Fruit fly (Drosophila melanogaster): ENCODE data around the gene Neos.

Neos gene

DNA sequence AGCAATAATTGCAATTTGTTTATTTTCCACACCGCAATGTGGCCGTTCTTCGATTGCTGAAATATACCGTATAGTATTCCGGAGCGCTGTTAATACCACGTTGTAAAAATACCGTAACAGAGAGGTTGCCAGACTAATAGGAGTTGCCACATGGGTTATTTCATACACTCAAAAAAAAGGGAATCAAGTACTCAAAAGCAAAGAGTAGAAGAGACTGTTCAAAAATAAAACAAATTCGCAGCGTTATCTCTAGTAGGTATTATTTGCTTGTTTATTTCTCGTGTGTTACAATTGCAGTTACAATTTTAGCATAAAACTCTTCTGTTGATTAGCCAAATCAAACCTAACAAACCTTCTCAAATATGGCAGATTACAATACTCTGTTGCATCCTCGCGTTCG lies 9.0 kb downstream of the Neos start, which contains the start of gene MED4 (continued):
- TF ChIP-seq Scr (GFP tag; IDR thresholded peaks at IDR 0.05; ENCODE audit: partially characterized antibody), result no peak
- no peak for TF ChIP-seq ara (GFP tag; IDR thresholded peaks at IDR 0.05)
- peak; percentile 14; the same call in 1 of the 2 replicates for TF ChIP-seq unc-4 (GFP tag; IDR thresholded peaks at IDR 0.05; ENCODE audit: partially characterized antibody)
- TF ChIP-seq H2.0 (GFP tag; IDR thresholded peaks at IDR 0.05), result peak; percentile 72
- TF ChIP-seq bab2 (GFP tag; optimal IDR thresholded peaks at IDR 0.05), result peak; percentile 79
- peak; percentile 77 for TF ChIP-seq ase (GFP tag; IDR thresholded peaks at IDR 0.05)
- TF ChIP-seq Lim3 (GFP tag; IDR thresholded peaks at IDR 0.05), result no peak
- peak; percentile 89 for TF ChIP-seq Xbp1 (GFP tag; optimal IDR thresholded peaks at IDR 0.05)
- peak; percentile 95 for TF ChIP-seq CHES-1-like (GFP tag; optimal IDR thresholded peaks at IDR 0.05)
- peak; percentile 49 for TF ChIP-seq oc (tag; optimal IDR thresholded peaks at IDR 0.05)
- no peak for TF ChIP-seq cad (GFP tag; optimal IDR thresholded peaks at IDR 0.05)
- TF ChIP-seq MBD-R2 (GFP tag; IDR thresholded peaks at IDR 0.05), result peak; percentile 94
- 0 out of 3 replicates have a peak, but pooled peaks have one; percentile 52 for TF ChIP-seq gce (GFP tag; IDR thresholded peaks at IDR 0.05)
- TF ChIP-seq sima (GFP tag; optimal IDR thresholded peaks at IDR 0.05), result no peak
- TF ChIP-seq dati (GFP tag; IDR thresholded peaks at IDR 0.05), result peak; percentile 18; the same call in 1 of the 2 replicates
- TF ChIP-seq gt (GFP tag; IDR thresholded peaks at IDR 0.05), result peak; percentile 13; the same call in 1 of the 2 replicates
- TF ChIP-seq pros (GFP tag; optimal IDR thresholded peaks at IDR 0.05), result no peak
- TF ChIP-seq CkIIα-i1 (GFP tag; IDR thresholded peaks at IDR 0.05), result no peak
- TF ChIP-seq CoRest (tag; optimal IDR thresholded peaks at IDR 0.05), result peak; percentile 79
- no peak for TF ChIP-seq CG31388 (GFP tag; optimal IDR thresholded peaks at IDR 0.05)
- TF ChIP-seq so (GFP tag; IDR thresholded peaks at IDR 0.05), result peak; percentile 54; the same call in 1 of the 3 replicates
- TF ChIP-seq CG15514 (GFP tag; optimal IDR thresholded peaks at IDR 0.05), result peak; percentile 77
- peak; percentile 63 for TF ChIP-seq CG9215 (GFP tag; IDR thresholded peaks at IDR 0.05)
- peak; percentile 76 for TF ChIP-seq stwl (tag; optimal IDR thresholded peaks at IDR 0.05)
- TF ChIP-seq CG2120 (GFP tag; optimal IDR thresholded peaks at IDR 0.05), result peak; percentile 92
- no peak for TF ChIP-seq CG7963 (GFP tag; IDR thresholded peaks at IDR 0.05; ENCODE audit: partially characterized antibody)
- peak; percentile 74 for TF ChIP-seq CG13424 (tag; optimal IDR thresholded peaks at IDR 0.05)
- peak; percentile 82 for TF ChIP-seq MESR4 (GFP tag; optimal IDR thresholded peaks at IDR 0.05)
- TF ChIP-seq CG43689 (GFP tag; IDR thresholded peaks at IDR 0.05), result 0 out of 2 replicates have a peak, but pooled peaks have one; percentile 27
- peak; percentile 70 for TF ChIP-seq bcd (GFP tag; optimal IDR thresholded peaks at IDR 0.05)
- TF ChIP-seq CG18011 (GFP tag; optimal IDR thresholded peaks at IDR 0.05), result peak; percentile 79
- peak; percentile 74 for TF ChIP-seq Mes4 (GFP tag; optimal IDR thresholded peaks at IDR 0.05)
- peak; percentile 80 for TF ChIP-seq CG9932 (GFP tag; IDR thresholded peaks at IDR 0.05)
- peak; percentile 68 for TF ChIP-seq CG6683 (GFP tag; optimal IDR thresholded peaks at IDR 0.05)
- peak; percentile 66; the same call in 2 of the 3 replicates for TF ChIP-seq H15 (GFP tag; IDR thresholded peaks at IDR 0.05)
- no peak for TF ChIP-seq CG16813 (GFP tag; IDR thresholded peaks at IDR 0.05; ENCODE audit: partially characterized antibody)
- TF ChIP-seq rib (GFP tag; IDR thresholded peaks at IDR 0.05), result peak; percentile 64; the same call in 1 of the 2 replicates
- TF ChIP-seq CG10654 (GFP tag; optimal IDR thresholded peaks at IDR 0.05), result peak; percentile 77
- peak; percentile 14; the same call in 1 of the 2 replicates for TF ChIP-seq seq (GFP tag; IDR thresholded peaks at IDR 0.05)
- TF ChIP-seq twi (tag; optimal IDR thresholded peaks at IDR 0.05), result peak; percentile 52
- TF ChIP-seq pfk (GFP tag; optimal IDR thresholded peaks at IDR 0.05), result no peak
- TF ChIP-seq Deaf1 (tag; optimal IDR thresholded peaks at IDR 0.05), result peak; percentile 37
- peak; percentile 77 for TF ChIP-seq CG12071 (GFP tag; optimal IDR thresholded peaks at IDR 0.05)
- TF ChIP-seq HHEX (GFP tag; optimal IDR thresholded peaks at IDR 0.05), result peak; percentile 71
- TF ChIP-seq emc (GFP tag; optimal IDR thresholded peaks at IDR 0.05), result peak; percentile 59
- TF ChIP-seq dmrt99B (tag; optimal IDR thresholded peaks at IDR 0.05), result no peak
- TF ChIP-seq Sox102F (GFP tag; optimal IDR thresholded peaks at IDR 0.05), result peak; percentile 75
- TF ChIP-seq jumu (GFP tag; optimal IDR thresholded peaks at IDR 0.05), result peak; percentile 82
- peak; percentile 90 for TF ChIP-seq chm (GFP tag; IDR thresholded peaks at IDR 0.05)
- TF ChIP-seq Hr3 (GFP tag; optimal IDR thresholded peaks at IDR 0.05), result peak; percentile 70
- peak; percentile 39; the same call in 1 of the 2 replicates for TF ChIP-seq aop (GFP tag; IDR thresholded peaks at IDR 0.05)

Measured in whole organism, embryonic.